Worm (Caenorhabditis elegans) whole organism, L1 larva: ENCODE results near the gene lpr-3.

ENCODE experiments used
- Y116A8C.19 ChIP-seq: sonication (generic microtip); optimal IDR thresholded peaks from 2 replicates; lab custom pipeline; 2016; ENCODE audit warnings: missing compliant biosample characterization, missing genetic modification characterization, borderline replicate concordance
- ama-1 ChIP-seq: fragments of 150-350 bp; optimal IDR thresholded peaks from 2 replicates; lab custom pipeline; 2014
- blmp-1 ChIP-seq: fragments of 150-350 bp; optimal IDR thresholded peaks from 2 replicates; lab custom pipeline; 2014; ENCODE audit warnings: missing biosample characterization, missing genetic modification characterization
- ceh-63 ChIP-seq: fragments of 200-800 bp; sonication (Bioruptor generic); optimal IDR thresholded peaks from 2 replicates; lab custom pipeline; 2018; ENCODE audit warnings: mild to moderate bottlenecking, missing genetic modification characterization, missing compliant biosample characterization
- ceh-8 ChIP-seq: fragments of 200-800 bp; sonication (Bioruptor generic); optimal IDR thresholded peaks from 2 replicates; lab custom pipeline; 2018; ENCODE audit warnings: mild to moderate bottlenecking, missing genetic modification characterization, moderate library complexity, missing compliant biosample characterization
- ceh-88 ChIP-seq: fragments of 200-800 bp; sonication (Bioruptor generic); IDR thresholded peaks from 2 replicates; pipeline ENCODE4 v1.3.6; 2022; ENCODE audit warnings: missing genetic modification characterization, missing compliant biosample characterization
- ceh-90 ChIP-seq: sonication (generic microtip); optimal IDR thresholded peaks from 2 replicates; lab custom pipeline; 2016; ENCODE audit warnings: missing genetic modification characterization, missing compliant biosample characterization
- ces-1 ChIP-seq: fragments of 150-350 bp; optimal IDR thresholded peaks from 2 replicates; lab custom pipeline; 2014; ENCODE audit warnings: missing biosample characterization, missing genetic modification reagents, missing genetic modification characterization
- dpl-1 ChIP-seq, 3 experiments: fragments of 150-350 bp in 2 of 3; sonication (generic microtip) in 1 of 3; optimal IDR thresholded peaks; 2 replicates each; lab custom pipeline; 2014 to 2017; ENCODE audit warnings: missing biosample characterization in 3 of 3, missing genetic modification characterization in 3 of 3, missing genetic modification reagents in 3 of 3
- dsc-1 ChIP-seq: sonication (generic microtip); optimal IDR thresholded peaks from 2 replicates; lab custom pipeline; 2016; ENCODE audit warnings: mild to moderate bottlenecking, missing genetic modification characterization, missing compliant biosample characterization
- egl-27 ChIP-seq, 2 experiments: fragments of 150-350 bp in 1 of 2; sonication (generic microtip); optimal IDR thresholded peaks; 3 replicates each; lab custom pipeline; 2017 to 2018; ENCODE audit warnings: missing biosample characterization in 2 of 2, missing genetic modification characterization in 2 of 2, missing genetic modification reagents in 2 of 2
- elt-2 ChIP-seq: sonication (generic microtip); optimal IDR thresholded peaks from 2 replicates; lab custom pipeline; 2016; ENCODE audit warnings: missing genetic modification characterization, mild to moderate bottlenecking, inconsistent platforms, missing compliant biosample characterization, missing genetic modification reagents
- elt-3 ChIP-seq, 6 experiments: fragments of 150-350 bp in 1 of 6; sonication (generic microtip); optimal IDR thresholded peaks; 2 replicates each; lab custom pipeline; 2017 to 2018; ENCODE audit warnings: missing biosample characterization in 6 of 6, missing genetic modification characterization in 6 of 6, inconsistent platforms in 1 of 6
- ets-5 ChIP-seq: fragments of 200-800 bp; sonication (Bioruptor generic); IDR thresholded peaks from 2 replicates; pipeline ENCODE4 v1.3.6; 2022; ENCODE audit warnings: missing genetic modification characterization, missing compliant biosample characterization
- fkh-4 ChIP-seq: sonication (generic microtip); optimal IDR thresholded peaks from 2 replicates; lab custom pipeline; 2016; ENCODE audit warnings: missing compliant biosample characterization, missing genetic modification characterization, borderline replicate concordance
- fkh-8 ChIP-seq: sonication (generic microtip); optimal IDR thresholded peaks from 2 replicates; lab custom pipeline; 2016; ENCODE audit warnings: mild to moderate bottlenecking, missing genetic modification characterization, missing compliant biosample characterization
- grh-1 ChIP-seq: fragments of 200-800 bp; sonication (Bioruptor generic); IDR thresholded peaks from 2 replicates; pipeline ENCODE4 v1.3.6; 2022; ENCODE audit warnings: missing genetic modification reagents, missing genetic modification characterization, missing compliant biosample characterization
- isw-1 ChIP-seq: fragments of 200-800 bp; sonication (Bioruptor generic); IDR thresholded peaks from 2 replicates; pipeline ENCODE4 v1.3.6; 2022; ENCODE audit warnings: missing genetic modification characterization, missing compliant biosample characterization
- jun-1 ChIP-seq: fragments of 150-350 bp; optimal IDR thresholded peaks from 2 replicates; lab custom pipeline; 2014; ENCODE audit warnings: missing biosample characterization, missing genetic modification reagents, missing genetic modification characterization
- lin-13 ChIP-seq: fragments of 150-350 bp; optimal IDR thresholded peaks from 2 replicates; lab custom pipeline; 2014; ENCODE audit warnings: missing biosample characterization, missing genetic modification reagents, missing genetic modification characterization
- lin-15B ChIP-seq: fragments of 150-350 bp; sonication (generic microtip); optimal IDR thresholded peaks from 3 replicates; lab custom pipeline; 2014; ENCODE audit warnings: missing biosample characterization, missing genetic modification characterization
- lir-3 ChIP-seq: sonication (generic microtip); optimal IDR thresholded peaks from 2 replicates; lab custom pipeline; 2016; ENCODE audit warnings: mild to moderate bottlenecking, missing genetic modification characterization, moderate library complexity, missing compliant biosample characterization; ENCODE audit not compliant: poor library complexity
- lsy-2 ChIP-seq, 2 experiments: fragments of 150-350 bp; optimal IDR thresholded peaks; 2 replicates each; lab custom pipeline; 2014; ENCODE audit warnings: missing biosample characterization in 2 of 2, missing genetic modification characterization in 2 of 2
- mab-9 ChIP-seq: fragments of 200-800 bp; sonication (Bioruptor generic); IDR thresholded peaks from 2 replicates; pipeline ENCODE4 v1.3.6; 2022; ENCODE audit warnings: missing genetic modification reagents, missing genetic modification characterization, missing compliant biosample characterization
- mdl-1 ChIP-seq, 2 experiments: fragments of 150-350 bp; optimal IDR thresholded peaks; 2 replicates each; lab custom pipeline; 2014 to 2017; ENCODE audit warnings: missing biosample characterization in 2 of 2, missing genetic modification characterization in 2 of 2, inconsistent platforms in 1 of 2
- nhr-11 ChIP-seq: fragments of 150-350 bp; optimal IDR thresholded peaks from 2 replicates; lab custom pipeline; 2014; ENCODE audit warnings: missing biosample characterization, missing genetic modification characterization
- nhr-19 ChIP-seq: fragments of 200-800 bp; sonication (Bioruptor generic); conservative IDR thresholded peaks from 2 replicates; pipeline ENCODE4 v1.3.6; 2022; ENCODE audit warnings: missing genetic modification characterization, missing compliant biosample characterization
- nhr-20 ChIP-seq: sonication (generic microtip); optimal IDR thresholded peaks from 2 replicates; lab custom pipeline; 2016; ENCODE audit warnings: mild to moderate bottlenecking, missing genetic modification characterization, missing compliant biosample characterization
- nhr-28 ChIP-seq: fragments of 150-350 bp; optimal IDR thresholded peaks from 2 replicates; lab custom pipeline; 2014; ENCODE audit warnings: missing biosample characterization, missing genetic modification characterization
- nhr-47 ChIP-seq: sonication (generic microtip); optimal IDR thresholded peaks from 2 replicates; lab custom pipeline; 2016; ENCODE audit warnings: mild to moderate bottlenecking, missing genetic modification characterization, moderate library complexity, missing compliant biosample characterization
- nhr-71 ChIP-seq: sonication (generic microtip); optimal IDR thresholded peaks from 2 replicates; lab custom pipeline; 2016; ENCODE audit warnings: mild to moderate bottlenecking, missing genetic modification characterization, moderate library complexity, missing compliant biosample characterization
- nhr-76 ChIP-seq: sonication (generic microtip); optimal IDR thresholded peaks from 2 replicates; lab custom pipeline; 2017; ENCODE audit warnings: missing biosample characterization, missing genetic modification characterization
- nhr-84 ChIP-seq: sonication (generic microtip); optimal IDR thresholded peaks from 2 replicates; lab custom pipeline; 2017; ENCODE audit warnings: missing biosample characterization, missing genetic modification characterization
- pax-3 ChIP-seq: fragments of 200-800 bp; sonication (Bioruptor generic); optimal IDR thresholded peaks from 2 replicates; lab custom pipeline; 2018; ENCODE audit warnings: mild to moderate bottlenecking, missing genetic modification characterization, moderate library complexity, missing compliant biosample characterization
- rnt-1 ChIP-seq: sonication (generic microtip); optimal IDR thresholded peaks from 2 replicates; lab custom pipeline; 2016; ENCODE audit warnings: mild to moderate bottlenecking, missing genetic modification characterization, moderate library complexity, missing compliant biosample characterization
- sox-4 ChIP-seq: sonication (generic microtip); optimal IDR thresholded peaks from 2 replicates; lab custom pipeline; 2016; ENCODE audit warnings: missing genetic modification characterization, missing compliant biosample characterization
- sptf-1 ChIP-seq: fragments of 150-350 bp; optimal IDR thresholded peaks from 2 replicates; lab custom pipeline; 2014; ENCODE audit warnings: missing biosample characterization, missing genetic modification characterization
- sup-37 ChIP-seq: fragments of 200-800 bp; sonication (Bioruptor generic); optimal IDR thresholded peaks from 2 replicates; lab custom pipeline; 2018; ENCODE audit warnings: mild to moderate bottlenecking, missing genetic modification characterization, missing compliant biosample characterization
- tbx-2 ChIP-seq: sonication (generic microtip); optimal IDR thresholded peaks from 2 replicates; lab custom pipeline; 2016; ENCODE audit warnings: missing genetic modification characterization, missing compliant biosample characterization
- unc-130 ChIP-seq: fragments of 150-350 bp; optimal IDR thresholded peaks from 2 replicates; lab custom pipeline; 2017; ENCODE audit warnings: missing biosample characterization, missing genetic modification characterization, inconsistent platforms
- unc-30 ChIP-seq: sonication (generic microtip); optimal IDR thresholded peaks from 2 replicates; lab custom pipeline; 2017; ENCODE audit warnings: missing biosample characterization, missing genetic modification characterization
- unc-86 ChIP-seq: sonication (generic microtip); optimal IDR thresholded peaks from 2 replicates; lab custom pipeline; 2016; ENCODE audit warnings: missing genetic modification characterization, missing compliant biosample characterization
- unc-98 ChIP-seq: fragments of 200-800 bp; sonication (Bioruptor generic); IDR thresholded peaks from 2 replicates; pipeline ENCODE4 v1.3.6; 2022; ENCODE audit warnings: missing genetic modification characterization, missing compliant biosample characterization
- vab-15 ChIP-seq: sonication (generic microtip); optimal IDR thresholded peaks from 2 replicates; lab custom pipeline; 2017; ENCODE audit warnings: missing genotype, mild to moderate bottlenecking, missing genetic modification characterization, missing compliant biosample characterization
- xbp-1 ChIP-seq: sonication (generic microtip); optimal IDR thresholded peaks from 2 replicates; lab custom pipeline; 2016; ENCODE audit warnings: missing genetic modification characterization, missing compliant biosample characterization
- ztf-4 ChIP-seq: fragments of 150-350 bp; optimal IDR thresholded peaks from 2 replicates; lab custom pipeline; 2014; ENCODE audit warnings: missing biosample characterization, missing genetic modification characterization

Gene lpr-3

ce11 chrX:11085162-11085561 lies 28.0 kb downstream of the lpr-3 start, which contains the start of gene W04G3.7:
Gene W04G3.7 (minus strand): TSS chrX:11085262.
- TF ChIP-seq nhr-19: no peak
- no peak for TF ChIP-seq lin-13 (GFP tag; lab: Kevin White, UChicago)
- TF ChIP-seq ceh-8 (GFP tag; lab: Kevin White, UChicago): no peak
- no peak for TF ChIP-seq ceh-88 (GFP tag; lab: Robert Waterston, UW)
- TF ChIP-seq nhr-28 (tag; lab: Kevin White, UChicago): no peak

ce11 chrX:11088952-11089351 lies 31.8 kb downstream of the lpr-3 start, which contains the start of gene W04G3.11:
Gene W04G3.11 (plus strand): TSS chrX:11089195.
- no peak for TF ChIP-seq nhr-11 (tag; lab: Kevin White, UChicago)
- no peak for TF ChIP-seq elt-3 (tag; optimal IDR thresholded peaks at IDR 0.05; lab: Kevin White, UChicago)
- no peak for TF ChIP-seq unc-86 (tag; lab: Kevin White, UChicago)
- no peak for TF ChIP-seq ama-1 (lab: Kevin White, UChicago)
- no peak for TF ChIP-seq dpl-1 (GFP tag; optimal IDR thresholded peaks at IDR 0.05; lab: Kevin White, UChicago)
- TF ChIP-seq vab-15 (tag; lab: Kevin White, UChicago): no peak
- TF ChIP-seq unc-98 (GFP tag; lab: Robert Waterston, UW): no peak
- no peak for TF ChIP-seq tbx-2 (tag; lab: Kevin White, UChicago)
- TF ChIP-seq nhr-20 (tag; lab: Kevin White, UChicago): no peak
- no peak for TF ChIP-seq egl-27 (tag; optimal IDR thresholded peaks at IDR 0.05; lab: Kevin White, UChicago)
- TF ChIP-seq jun-1: no peak
- no peak for TF ChIP-seq lir-3
- no peak for TF ChIP-seq fkh-8 (tag; lab: Kevin White, UChicago)

- TF ChIP-seq egl-27 (tag; optimal IDR thresholded peaks at IDR 0.05; lab: Kevin White, UChicago) (peak; percentile 96 to 99), nhr-11 (tag; lab: Kevin White, UChicago) (peak; percentile 100), elt-3 (tag; optimal IDR thresholded peaks at IDR 0.05; lab: Kevin White, UChicago) (peak; percentile 87 to 100 (median 95)), sup-37 (GFP tag; lab: Kevin White, UChicago) (peak; percentile 97), elt-2 (tag; lab: Kevin White, UChicago) (peak; percentile 96), unc-86 (tag; lab: Kevin White, UChicago) (peak; percentile 99), nhr-20 (tag; lab: Kevin White, UChicago) (peak; percentile 99), nhr-47 (tag; lab: Kevin White, UChicago) (peak; percentile 100), sptf-1 (no peak), nhr-84 (peak; percentile 99), sox-4 (tag; lab: Kevin White, UChicago) (peak; percentile 99), lin-15B (peak; percentile 3), lsy-2 (tag; optimal IDR thresholded peaks at IDR 0.05; lab: Kevin White, UChicago) (peak; percentile 96 to 97), nhr-19 (peak; percentile 99), dsc-1 (tag; lab: Kevin White, UChicago) (peak; percentile 100), Y116A8C.19 (tag; lab: Kevin White, UChicago) (peak; percentile 26), ceh-88 (GFP tag; lab: Robert Waterston, UW) (peak; percentile 98), nhr-71 (tag; lab: Kevin White, UChicago) (peak; percentile 99), ets-5 (peak; percentile 98), blmp-1 (tag; lab: Kevin White, UChicago) (peak; percentile 71), ceh-90 (tag; lab: Kevin White, UChicago) (peak; percentile 61), nhr-76 (tag; lab: Kevin White, UChicago) (peak; percentile 97), isw-1 (peak; percentile 95), dpl-1 (GFP tag; optimal IDR thresholded peaks at IDR 0.05; lab: Kevin White, UChicago) (peak; percentile 61 to 74 (median 63)), fkh-4 (tag; lab: Kevin White, UChicago) (peak; percentile 96), grh-1 (peak; percentile 97), unc-30 (tag; lab: Kevin White, UChicago) (peak; percentile 100), ztf-4 (tag; lab: Kevin White, UChicago) (peak; percentile 100), unc-130 (tag; lab: Kevin White, UChicago) (peak; percentile 91), pax-3 (peak; percentile 97), jun-1 (peak; percentile 100), mab-9 (GFP tag; lab: Robert Waterston, UW) (peak; percentile 99), ceh-63 (GFP tag; lab: Kevin White, UChicago) (peak; percentile 99), rnt-1 (tag; lab: Kevin White, UChicago) (peak; percentile 100), ces-1 (GFP tag; lab: Kevin White, UChicago) (peak; percentile 98), mdl-1 (tag; optimal IDR thresholded peaks at IDR 0.05; lab: Kevin White, UChicago) (peak; percentile 59 to 95), xbp-1 (tag; lab: Kevin White, UChicago) (peak; percentile 97)
Measured at ce11 chrX:11093985-11094593, 36.9 kb downstream of the lpr-3 start.
